Fruit fly (Drosophila melanogaster): ENCODE measurements around the gene subdued.

subdued gene

dm6 chr3R:19620953-19621352 lies 21.6 kb downstream of the subdued start (continued):
- no peak for TF ChIP-seq bowl (GFP tag; IDR thresholded peaks at IDR 0.05)
- no peak for TF ChIP-seq ind (GFP tag; optimal IDR thresholded peaks at IDR 0.05)
- TF ChIP-seq Hand (GFP tag; optimal IDR thresholded peaks at IDR 0.05) = no peak
- no peak for TF ChIP-seq inv (GFP tag; IDR thresholded peaks at IDR 0.05; ENCODE audit: partially characterized antibody)
- no peak; the same call in 1 of the 2 replicates for TF ChIP-seq E2f2 (GFP tag; IDR thresholded peaks at IDR 0.05)
- TF ChIP-seq CG1603 (tag; optimal IDR thresholded peaks at IDR 0.05) = no peak
- no peak for TF ChIP-seq HmgZ (tag; optimal IDR thresholded peaks at IDR 0.05)
- TF ChIP-seq so (GFP tag; IDR thresholded peaks at IDR 0.05) = no peak
- peak; percentile 22; the same call in 1 of the 2 replicates for TF ChIP-seq Rfx (GFP tag; IDR thresholded peaks at IDR 0.05)
- TF ChIP-seq schlank (tag; optimal IDR thresholded peaks at IDR 0.05) = peak; percentile 5
- TF ChIP-seq salm (tag; optimal IDR thresholded peaks at IDR 0.05) = no peak
- TF ChIP-seq dpn (GFP tag; optimal IDR thresholded peaks at IDR 0.05) = no peak
- no peak for TF ChIP-seq CG11723 (GFP tag; optimal IDR thresholded peaks at IDR 0.05)
- no peak for TF ChIP-seq knrl (GFP tag; IDR thresholded peaks at IDR 0.05; ENCODE audit: partially characterized antibody)
- no peak for TF ChIP-seq nom (GFP tag; optimal IDR thresholded peaks at IDR 0.05)
- no peak for TF ChIP-seq CG7357 (GFP tag; IDR thresholded peaks at IDR 0.05)
- TF ChIP-seq sc (optimal IDR thresholded peaks at IDR 0.05) = no peak
- no peak for TF ChIP-seq sc (GFP tag; optimal IDR thresholded peaks at IDR 0.05)
- TF ChIP-seq ato (GFP tag; IDR thresholded peaks at IDR 0.05; ENCODE audit: partially characterized antibody) = no peak
- no peak for TF ChIP-seq Taf1 (GFP tag; IDR thresholded peaks at IDR 0.05)
- TF ChIP-seq pita (GFP tag; optimal IDR thresholded peaks at IDR 0.05) = no peak
- no peak for TF ChIP-seq CG30431 (GFP tag; optimal IDR thresholded peaks at IDR 0.05)
- TF ChIP-seq Ets65A (GFP tag) = no peak
- TF ChIP-seq bcd (GFP tag; optimal IDR thresholded peaks at IDR 0.05) = no peak
- TF ChIP-seq Hr78 (GFP tag; optimal IDR thresholded peaks at IDR 0.05) = no peak
- TF ChIP-seq CG31388 (GFP tag; optimal IDR thresholded peaks at IDR 0.05) = no peak
- no peak for TF ChIP-seq CG2712 (tag; optimal IDR thresholded peaks at IDR 0.05)
- TF ChIP-seq fd64A (GFP tag; optimal IDR thresholded peaks at IDR 0.05) = no peak
- no peak for TF ChIP-seq crc (GFP tag; optimal IDR thresholded peaks at IDR 0.05)
- TF ChIP-seq CG9727 (GFP tag; optimal IDR thresholded peaks at IDR 0.05) = no peak
- TF ChIP-seq CG4820 (GFP tag; optimal IDR thresholded peaks at IDR 0.05) = no peak
- no peak for TF ChIP-seq CG12219 (GFP tag; optimal IDR thresholded peaks at IDR 0.05)
- TF ChIP-seq CG17912 (GFP tag; optimal IDR thresholded peaks at IDR 0.05) = no peak
- no peak for TF ChIP-seq CG2120 (GFP tag; optimal IDR thresholded peaks at IDR 0.05)
- no peak for TF ChIP-seq al (GFP tag; IDR thresholded peaks at IDR 0.05)
- no peak for TF ChIP-seq usp (GFP tag; optimal IDR thresholded peaks at IDR 0.05)
- TF ChIP-seq phol (tag; optimal IDR thresholded peaks at IDR 0.05) = no peak
- TF ChIP-seq hth (optimal IDR thresholded peaks at IDR 0.05) = no peak
- no peak for TF ChIP-seq C15 (GFP tag; IDR thresholded peaks at IDR 0.05)
- TF ChIP-seq CG12659 (GFP tag; optimal IDR thresholded peaks at IDR 0.05) = no peak
- TF ChIP-seq CG30403 (GFP tag; optimal IDR thresholded peaks at IDR 0.05) = no peak
- TF ChIP-seq CG9215 (GFP tag; IDR thresholded peaks at IDR 0.05) = no peak
- TF ChIP-seq Lpt (GFP tag; optimal IDR thresholded peaks at IDR 0.05) = no peak
- TF ChIP-seq CG7271 (tag; optimal IDR thresholded peaks at IDR 0.05) = no peak
- TF ChIP-seq Dad (GFP tag; optimal IDR thresholded peaks at IDR 0.05) = no peak
- no peak for TF ChIP-seq Awh (GFP tag; IDR thresholded peaks at IDR 0.05)
- no peak for TF ChIP-seq CrebB (tag; optimal IDR thresholded peaks at IDR 0.05)
- TF ChIP-seq CG4617 (GFP tag; optimal IDR thresholded peaks at IDR 0.05; ENCODE audit: borderline replicate concordance) = no peak
- no peak for TF ChIP-seq CG12104 (GFP tag; optimal IDR thresholded peaks at IDR 0.05)
- TF ChIP-seq ewg (GFP tag; optimal IDR thresholded peaks at IDR 0.05) = no peak
- no peak for TF ChIP-seq CG3995 (GFP tag; optimal IDR thresholded peaks at IDR 0.05)
- TF ChIP-seq CG8359 (GFP tag; optimal IDR thresholded peaks at IDR 0.05; ENCODE audit: borderline replicate concordance) = no peak
- no peak for TF ChIP-seq CG11696 (GFP tag; IDR thresholded peaks at IDR 0.05)

All from whole organism, embryonic.